Worm (Caenorhabditis elegans): Measurements from ENCODE around the gene rpn-12.

rpn-12 gene

ce11 chrII:11646276-11646797 is 6.6 kb upstream of the rpn-12 start, which contains the start of gene ghi-1 (continued):
- no peak for TF ChIP-seq duxl-1 (tag; optimal IDR thresholded peaks at IDR 0.05; ENCODE audit: poor library complexity)
- no peak for TF ChIP-seq T26A8.4 (GFP tag; IDR thresholded peaks at IDR 0.05)
- TF ChIP-seq hlh-30 (tag; optimal IDR thresholded peaks at IDR 0.05; ENCODE audit: insufficient read depth) = peak; percentile 43
- TF ChIP-seq php-3 (GFP tag; IDR thresholded peaks at IDR 0.05) = 0 out of 2 replicates have a peak, but pooled peaks have one; percentile 17
- no peak for TF ChIP-seq unc-62 (GFP tag; optimal IDR thresholded peaks at IDR 0.05 in 1 of 2)
- no peak for TF ChIP-seq unc-62 (tag; optimal IDR thresholded peaks at IDR 0.05)
- TF ChIP-seq aha-1 (tag) = peak; percentile 22
- TF ChIP-seq skn-1 (tag; optimal IDR thresholded peaks at IDR 0.05) = no peak
- TF ChIP-seq dpl-1 (GFP tag; optimal IDR thresholded peaks at IDR 0.05) = no peak

- peak; percentile 16 for TF ChIP-seq hlh-11 (tag; optimal IDR thresholded peaks at IDR 0.05)
- TF ChIP-seq F49E8.2 (tag; optimal IDR thresholded peaks at IDR 0.05; ENCODE audit: borderline replicate concordance) = no peak
- no peak for TF ChIP-seq Y75B8A.6 (GFP tag; IDR thresholded peaks at IDR 0.05)
- TF ChIP-seq aha-1 (tag) = peak; percentile 38
- TF ChIP-seq dmd-6 (GFP tag; IDR thresholded peaks at IDR 0.05) = 0 out of 2 replicates have a peak, but pooled peaks have one; percentile 33
- TF ChIP-seq Y105C5A.15 (GFP tag; IDR thresholded peaks at IDR 0.05) = no peak
- TF ChIP-seq dve-1 (tag; optimal IDR thresholded peaks at IDR 0.05; ENCODE audit: insufficient read depth) = peak; percentile 7
- no peak for TF ChIP-seq snpc-1.2 (GFP tag; IDR thresholded peaks at IDR 0.05)
- TF ChIP-seq daf-16 (GFP tag; optimal IDR thresholded peaks at IDR 0.05) = no peak
- peak; percentile 10 for TF ChIP-seq daf-16 (tag; optimal IDR thresholded peaks at IDR 0.05)
- peak; percentile 13 for TF ChIP-seq nhr-28 (tag; optimal IDR thresholded peaks at IDR 0.05)
- no peak for TF ChIP-seq Y48G9A.11 (GFP tag; IDR thresholded peaks at IDR 0.05)
- TF ChIP-seq php-3 (GFP tag; IDR thresholded peaks at IDR 0.05) = no peak
- TF ChIP-seq pqm-1 (tag; optimal IDR thresholded peaks at IDR 0.05) = peak; percentile 56
Measured at ce11 chrII:11646874-11647273, 6.0 kb upstream of the rpn-12 start.

ce11 chrII:11649239-11649638 is 3.7 kb upstream of the rpn-12 start:
- TF ChIP-seq dve-1 (tag; optimal IDR thresholded peaks at IDR 0.05; ENCODE audit: insufficient read depth) = peak; percentile 40
- TF ChIP-seq aha-1 (tag) = peak; percentile 81
- TF ChIP-seq egl-27 (tag; optimal IDR thresholded peaks at IDR 0.05) = no peak
- peak; percentile 41 for TF ChIP-seq hlh-30 (tag; optimal IDR thresholded peaks at IDR 0.05; ENCODE audit: insufficient read depth)
- TF ChIP-seq lsy-2 (tag; optimal IDR thresholded peaks at IDR 0.05) = peak in 1 of 2 experiments; percentile 35
- TF ChIP-seq madf-9 (GFP tag; conservative IDR thresholded peaks at IDR 0.05) = no peak

ce11 chrII:11650975-11651588 is 1.8 kb upstream of the rpn-12 start, which contains the start of gene coa-7:
coa-7 (minus strand) TSS chrII:11651148.
- no peak for TF ChIP-seq zfp-3 (GFP tag; conservative IDR thresholded peaks at IDR 0.05)
- peak; percentile 22 for TF ChIP-seq F49E8.2 (tag; optimal IDR thresholded peaks at IDR 0.05; ENCODE audit: borderline replicate concordance)
- TF ChIP-seq gei-8 (GFP tag; optimal IDR thresholded peaks at IDR 0.05) = no peak
- no peak for TF ChIP-seq daf-12 (tag; optimal IDR thresholded peaks at IDR 0.05)
- TF ChIP-seq pqm-1 (tag; optimal IDR thresholded peaks at IDR 0.05) = no peak
- peak; percentile 78 for TF ChIP-seq ama-1 (optimal IDR thresholded peaks at IDR 0.05)
- TF ChIP-seq pha-4 (GFP tag; IDR thresholded peaks at IDR 0.05) = peak; percentile 37; the same call in 1 of the 2 replicates
- TF ChIP-seq pha-4 (tag; optimal IDR thresholded peaks at IDR 0.05) = no peak
- TF ChIP-seq nhr-111 (GFP tag; optimal IDR thresholded peaks at IDR 0.05) = no peak
- no peak for TF ChIP-seq Y105C5A.15 (GFP tag; IDR thresholded peaks at IDR 0.05)
- TF ChIP-seq Y48G9A.11 (GFP tag; IDR thresholded peaks at IDR 0.05) = peak; percentile 6; the same call in 1 of the 2 replicates
- no peak for TF ChIP-seq nhr-102 (tag; optimal IDR thresholded peaks at IDR 0.05)
- TF ChIP-seq skn-1 (tag; optimal IDR thresholded peaks at IDR 0.05) = no peak
- TF ChIP-seq lir-3 (tag; optimal IDR thresholded peaks at IDR 0.05) = no peak
- TF ChIP-seq attf-4 (tag; optimal IDR thresholded peaks at IDR 0.05) = no peak
- TF ChIP-seq dmd-9 (GFP tag; IDR thresholded peaks at IDR 0.05) = no peak
- TF ChIP-seq dve-1 (tag; optimal IDR thresholded peaks at IDR 0.05; ENCODE audit: insufficient read depth) = no peak
- no peak for TF ChIP-seq lin-13 (GFP tag; optimal IDR thresholded peaks at IDR 0.05)
- no peak for TF ChIP-seq lin-39 (tag; optimal IDR thresholded peaks at IDR 0.05)
- no peak for TF ChIP-seq tra-1 (GFP tag; IDR thresholded peaks at IDR 0.05)
- TF ChIP-seq mdl-1 (tag; optimal IDR thresholded peaks at IDR 0.05) = no peak
- no peak for TF ChIP-seq zag-1 (tag; optimal IDR thresholded peaks at IDR 0.05)
- TF ChIP-seq nhr-28 (tag; optimal IDR thresholded peaks at IDR 0.05) = no peak
- peak in 1 of 2 experiments; percentile 72 for TF ChIP-seq unc-62 (GFP tag; optimal IDR thresholded peaks at IDR 0.05 in 1 of 2)
- no peak for TF ChIP-seq unc-62 (tag; optimal IDR thresholded peaks at IDR 0.05)
- no peak for TF ChIP-seq Y75B8A.6 (GFP tag; IDR thresholded peaks at IDR 0.05)
- no peak for TF ChIP-seq F26F4.8 (GFP tag; conservative IDR thresholded peaks at IDR 0.05)
- no peak for TF ChIP-seq ceh-28 (tag; optimal IDR thresholded peaks at IDR 0.05)
- no peak for TF ChIP-seq spr-1 (tag; optimal IDR thresholded peaks at IDR 0.05)
